Worm (Caenorhabditis elegans): ENCODE data around the gene die-1.

die-1 gene

DNA sequence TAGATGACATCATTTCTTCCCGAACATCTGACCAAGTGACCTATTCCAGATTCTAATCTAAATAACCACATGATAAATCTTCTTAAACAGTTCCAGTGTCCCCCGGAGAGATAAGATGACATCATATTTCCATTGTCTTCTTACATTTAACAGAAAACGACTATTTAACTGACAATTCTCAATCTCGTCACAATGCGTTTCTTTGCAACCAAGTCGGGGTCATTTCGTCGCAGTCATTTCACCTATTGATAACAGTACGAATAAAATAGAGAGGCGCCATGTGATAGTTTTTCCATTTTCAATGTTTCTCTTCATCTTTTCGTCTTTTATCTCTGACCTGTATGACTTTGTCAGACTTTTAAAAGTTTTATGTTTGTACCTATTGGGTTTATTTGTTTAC is 38.7 kb downstream of the die-1 start (continued):
- no peak for TF ChIP-seq efl-3 (GFP tag; optimal IDR thresholded peaks at IDR 0.05)
- no peak for TF ChIP-seq ceh-8 (GFP tag; optimal IDR thresholded peaks at IDR 0.05)
- TF ChIP-seq blmp-1 (tag; optimal IDR thresholded peaks at IDR 0.05) = peak; percentile 84
- TF ChIP-seq xbp-1 (tag; optimal IDR thresholded peaks at IDR 0.05) = no peak
- no peak for TF ChIP-seq egl-13 (tag; optimal IDR thresholded peaks at IDR 0.05)
- TF ChIP-seq lin-14 (GFP tag; optimal IDR thresholded peaks at IDR 0.05) = peak; percentile 73
- TF ChIP-seq elt-3 (tag; optimal IDR thresholded peaks at IDR 0.05) = peak in 4 of 6 experiments; percentile 24 to 85 (median 59)
- TF ChIP-seq nhr-76 (tag; optimal IDR thresholded peaks at IDR 0.05) = no peak
- no peak for TF ChIP-seq ces-1 (GFP tag; optimal IDR thresholded peaks at IDR 0.05)
- no peak for TF ChIP-seq swsn-7 (tag; optimal IDR thresholded peaks at IDR 0.05)
- TF ChIP-seq nhr-47 (tag; optimal IDR thresholded peaks at IDR 0.05) = no peak
- TF ChIP-seq tbx-2 (tag; optimal IDR thresholded peaks at IDR 0.05) = peak; percentile 13
- no peak for TF ChIP-seq ama-1 (optimal IDR thresholded peaks at IDR 0.05)
- TF ChIP-seq mep-1 (tag; optimal IDR thresholded peaks at IDR 0.05) = peak; percentile 44
- no peak for TF ChIP-seq ceh-90 (tag; optimal IDR thresholded peaks at IDR 0.05)
- no peak for TF ChIP-seq ceh-88 (GFP tag; IDR thresholded peaks at IDR 0.05)
- TF ChIP-seq ets-5 (GFP tag; IDR thresholded peaks at IDR 0.05) = no peak
- peak in 1 of 2 experiments; percentile 8 for TF ChIP-seq lsy-2 (tag; optimal IDR thresholded peaks at IDR 0.05)
- no peak for TF ChIP-seq lin-13 (GFP tag; optimal IDR thresholded peaks at IDR 0.05)
- TF ChIP-seq aha-1 (tag; optimal IDR thresholded peaks at IDR 0.05) = no peak
- no peak for TF ChIP-seq zip-4 (GFP tag; optimal IDR thresholded peaks at IDR 0.05)
- TF ChIP-seq egl-27 (tag; optimal IDR thresholded peaks at IDR 0.05) = no peak
- peak; percentile 58 for TF ChIP-seq nhr-90 (tag; optimal IDR thresholded peaks at IDR 0.05; ENCODE audit: poor library complexity)
- TF ChIP-seq tlp-1 (tag; optimal IDR thresholded peaks at IDR 0.05) = no peak
- no peak for TF ChIP-seq lin-39 (tag; optimal IDR thresholded peaks at IDR 0.05)
- no peak for TF ChIP-seq dpl-1 (GFP tag; optimal IDR thresholded peaks at IDR 0.05)

DNA sequence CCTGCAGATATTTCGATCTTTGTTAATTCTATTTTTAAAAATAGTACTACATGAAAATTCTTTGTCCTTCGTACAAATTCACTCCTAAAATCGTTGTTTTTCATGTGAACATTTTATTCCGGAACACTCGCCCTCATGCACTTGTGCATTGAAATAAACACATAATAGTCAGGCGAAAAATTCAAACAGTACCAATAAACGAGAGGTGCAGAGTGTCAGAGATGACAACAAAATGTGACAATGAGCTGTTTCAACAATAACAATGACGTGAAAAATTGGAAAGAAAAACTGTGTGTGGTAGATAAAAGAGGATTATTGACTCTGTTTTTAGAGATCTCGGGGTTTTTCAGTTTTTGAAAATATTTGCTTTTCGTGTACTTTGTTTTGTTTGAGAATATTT is 39.5 kb downstream of the die-1 start, which contains the start of gene F52H3.6:
F52H3.6 (minus strand) TSS at position 228 of the 400 bp plus-strand sequence.
- no peak for TF ChIP-seq efl-1 (optimal IDR thresholded peaks at IDR 0.05)
- peak in 1 of 2 experiments; percentile 21 for TF ChIP-seq efl-1 (GFP tag; optimal IDR thresholded peaks at IDR 0.05 in 1 of 2)
- peak; percentile 16 for TF ChIP-seq elt-2 (tag; optimal IDR thresholded peaks at IDR 0.05)
- no peak for TF ChIP-seq sup-37 (GFP tag; optimal IDR thresholded peaks at IDR 0.05)
- TF ChIP-seq tbx-2 (tag; optimal IDR thresholded peaks at IDR 0.05) = no peak
- TF ChIP-seq snpc-4 (tag; optimal IDR thresholded peaks at IDR 0.05) = no peak
- peak in 1 of 2 experiments; percentile 10 for TF ChIP-seq lin-35 (GFP tag; optimal IDR thresholded peaks at IDR 0.05)
- no peak for TF ChIP-seq irx-1 (tag; optimal IDR thresholded peaks at IDR 0.05)

DNA sequence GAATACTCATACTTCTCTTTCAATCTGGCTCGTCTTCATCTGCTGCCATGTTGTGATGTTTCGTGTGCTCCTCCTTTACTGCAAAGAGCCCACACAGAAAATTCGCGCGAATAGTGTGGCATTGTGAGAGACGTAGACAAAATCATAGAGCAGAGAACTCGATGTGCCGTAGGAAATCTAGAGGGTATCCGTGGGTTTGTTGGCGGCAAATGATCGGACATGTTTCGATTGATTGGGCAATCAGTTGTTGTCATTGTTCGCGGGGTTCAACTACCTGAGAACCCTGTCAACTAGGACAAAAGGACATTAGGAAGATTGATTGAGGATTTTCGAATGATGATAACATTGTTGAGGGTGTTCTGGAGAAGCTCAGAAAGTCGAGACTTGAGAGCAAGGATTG is 42.7 kb downstream of the die-1 start:
- TF ChIP-seq zag-1 (tag; optimal IDR thresholded peaks at IDR 0.05) (no peak), efl-3 (GFP tag; optimal IDR thresholded peaks at IDR 0.05) (no peak), grh-1 (GFP tag; IDR thresholded peaks at IDR 0.05) (no peak), dsc-1 (tag; optimal IDR thresholded peaks at IDR 0.05) (peak; percentile 24), nhr-237 (tag; optimal IDR thresholded peaks at IDR 0.05) (no peak), lsy-2 (tag; optimal IDR thresholded peaks at IDR 0.05) (peak in 1 of 2 experiments; percentile 6), aha-1 (tag; optimal IDR thresholded peaks at IDR 0.05) (no peak), nhr-71 (tag; optimal IDR thresholded peaks at IDR 0.05) (peak; percentile 4), snpc-4 (tag; optimal IDR thresholded peaks at IDR 0.05) (no peak), ets-5 (GFP tag; IDR thresholded peaks at IDR 0.05) (no peak), fos-1 (tag; optimal IDR thresholded peaks at IDR 0.05) (no peak), pag-3 (tag; optimal IDR thresholded peaks at IDR 0.05; ENCODE audit: borderline replicate concordance, insufficient read depth) (peak; percentile 52), alr-1 (tag; optimal IDR thresholded peaks at IDR 0.05; ENCODE audit: borderline replicate concordance) (no peak), nhr-11 (tag; optimal IDR thresholded peaks at IDR 0.05) (no peak), lin-13 (GFP tag; optimal IDR thresholded peaks at IDR 0.05) (no peak), hlh-4 (tag; optimal IDR thresholded peaks at IDR 0.05) (no peak), rnt-1 (tag; optimal IDR thresholded peaks at IDR 0.05) (peak; percentile 27), Y116A8C.19 (tag; optimal IDR thresholded peaks at IDR 0.05; ENCODE audit: borderline replicate concordance) (no peak), lin-14 (GFP tag; optimal IDR thresholded peaks at IDR 0.05) (peak; percentile 65)

Measured in whole organism, L1 larva.